Worm (Caenorhabditis elegans) whole organism, L4 larva: ENCODE results near the gene F40H3.3.

Experiments
- F26F4.8 ChIP-seq: fragments of 200-800 bp; sonication (Bioruptor generic); conservative IDR thresholded peaks from 2 replicates; pipeline ENCODE4 v1.3.6; 2022; ENCODE audit warnings: missing genetic modification characterization, missing compliant biosample characterization
- F37D6.2 ChIP-seq: sonication (generic microtip); optimal IDR thresholded peaks from 2 replicates; lab custom pipeline; 2016; ENCODE audit warnings: mild to moderate bottlenecking, missing genetic modification characterization, missing compliant biosample characterization
- F49E8.2 ChIP-seq: sonication (generic microtip); optimal IDR thresholded peaks from 2 replicates; lab custom pipeline; 2016; ENCODE audit warnings: missing compliant biosample characterization, mild to moderate bottlenecking, missing genetic modification characterization, borderline replicate concordance
- R02D3.7 ChIP-seq: fragments of 150-350 bp; sonication (generic microtip); optimal IDR thresholded peaks from 3 replicates; lab custom pipeline; 2014; ENCODE audit warnings: missing biosample characterization, missing genetic modification characterization
- Y5F2A.4 ChIP-seq: fragments of 200-800 bp; sonication (Bioruptor generic); optimal IDR thresholded peaks from 2 replicates; lab custom pipeline; 2018; ENCODE audit warnings: mild to moderate bottlenecking, missing genetic modification characterization, missing compliant biosample characterization
- aha-1 ChIP-seq: fragments of 150-350 bp; peaks from one replicate; lab custom pipeline; 2014; ENCODE audit warnings: missing biosample characterization, missing genetic modification characterization
- ama-1 ChIP-seq: fragments of 150-350 bp; optimal IDR thresholded peaks from 2 replicates; lab custom pipeline; 2014; ENCODE audit warnings: inconsistent platforms, mixed read lengths
- ceh-20 ChIP-seq: fragments of 200-800 bp; sonication (Bioruptor generic); IDR thresholded peaks from 2 replicates; pipeline ENCODE4 v1.3.6; 2022; ENCODE audit warnings: missing genetic modification reagents, missing genetic modification characterization, missing compliant biosample characterization
- ceh-82 ChIP-seq: sonication (generic microtip); optimal IDR thresholded peaks from 2 replicates; lab custom pipeline; 2017; ENCODE audit warnings: missing biosample characterization, missing genetic modification characterization
- ces-1 ChIP-seq: fragments of 150-350 bp; sonication (generic microtip); optimal IDR thresholded peaks from 4 replicates; lab custom pipeline; 2014; ENCODE audit warnings: missing biosample characterization, missing genetic modification reagents, missing genetic modification characterization
- ctbp-1 ChIP-seq: fragments of 200-800 bp; sonication (Bioruptor generic); IDR thresholded peaks from 2 replicates; pipeline ENCODE4 v1.3.6; 2022; ENCODE audit warnings: missing genetic modification reagents, missing genetic modification characterization, missing compliant biosample characterization
- dmd-9 ChIP-seq: fragments of 200-800 bp; sonication (Bioruptor generic); IDR thresholded peaks from 2 replicates; pipeline ENCODE4 v1.3.6; 2022; ENCODE audit warnings: missing genetic modification reagents, missing genetic modification characterization, missing compliant biosample characterization
- dpl-1 ChIP-seq: fragments of 150-350 bp; optimal IDR thresholded peaks from 2 replicates; lab custom pipeline; 2014; ENCODE audit warnings: missing biosample characterization, missing genetic modification reagents, missing genetic modification characterization
- fkh-10 ChIP-seq: fragments of 150-350 bp; optimal IDR thresholded peaks from 2 replicates; lab custom pipeline; 2014; ENCODE audit warnings: missing biosample characterization, missing genetic modification reagents, missing genetic modification characterization
- hmg-1.1 ChIP-seq: fragments of 200-800 bp; sonication (Bioruptor generic); IDR thresholded peaks from 2 replicates; pipeline ENCODE4 v1.3.6; 2022; ENCODE audit warnings: missing genetic modification reagents, missing genetic modification characterization, missing compliant biosample characterization
- jun-1 ChIP-seq: fragments of 150-350 bp; optimal IDR thresholded peaks from 2 replicates; lab custom pipeline; 2014; ENCODE audit warnings: missing biosample characterization, missing genetic modification reagents, missing genetic modification characterization
- lin-29 ChIP-seq: fragments of 200-800 bp; sonication (Bioruptor generic); IDR thresholded peaks from 2 replicates; pipeline ENCODE4 v1.3.6; 2022; ENCODE audit warnings: missing genetic modification reagents, missing genetic modification characterization, missing compliant biosample characterization
- lin-38 ChIP-seq: fragments of 200-800 bp; sonication (Bioruptor generic); IDR thresholded peaks from 2 replicates; pipeline ENCODE4 v1.3.6; 2022; ENCODE audit warnings: missing genetic modification reagents, missing genetic modification characterization, missing compliant biosample characterization
- lin-39 ChIP-seq: fragments of 150-350 bp; optimal IDR thresholded peaks from 2 replicates; lab custom pipeline; 2014; ENCODE audit warnings: missing biosample characterization, missing genetic modification reagents, missing genetic modification characterization
- lsy-2 ChIP-seq, 2 experiments: fragments of 150-350 bp in 1 of 2; sonication (generic microtip) in 1 of 2; optimal IDR thresholded peaks; 2 replicates each; lab custom pipeline; 2014 to 2017; ENCODE audit warnings: missing biosample characterization in 2 of 2, missing genetic modification characterization in 2 of 2
- madf-9 ChIP-seq: fragments of 200-800 bp; sonication (Bioruptor generic); conservative IDR thresholded peaks from 2 replicates; pipeline ENCODE4 v1.3.6; 2022; ENCODE audit warnings: missing genetic modification reagents, missing genetic modification characterization, missing compliant biosample characterization
- mdt-29 ChIP-seq: fragments of 200-800 bp; sonication (Bioruptor generic); IDR thresholded peaks from 2 replicates; pipeline ENCODE4 v1.3.6; 2022; ENCODE audit warnings: missing genetic modification reagents, missing genetic modification characterization, missing compliant biosample characterization
- mep-1 ChIP-seq: fragments of 150-350 bp; sonication (generic microtip); optimal IDR thresholded peaks from 3 replicates; lab custom pipeline; 2014; ENCODE audit warnings: missing biosample characterization, missing genetic modification characterization
- mxl-2 ChIP-seq: fragments of 200-800 bp; sonication (Bioruptor generic); conservative IDR thresholded peaks from 2 replicates; pipeline ENCODE4 v1.3.6; 2022; ENCODE audit warnings: missing genetic modification reagents, missing genetic modification characterization, missing compliant biosample characterization
- nhr-111 ChIP-seq: fragments of 200-800 bp; sonication (Bioruptor generic); optimal IDR thresholded peaks from 2 replicates; lab custom pipeline; 2018; ENCODE audit warnings: mild to moderate bottlenecking, missing genetic modification characterization, missing compliant biosample characterization
- rbr-2 ChIP-seq: sonication (generic microtip); optimal IDR thresholded peaks from 2 replicates; lab custom pipeline; 2016; ENCODE audit warnings: missing genotype, missing genetic modification characterization, missing compliant biosample characterization
- skn-1 ChIP-seq: fragments of 150-350 bp; optimal IDR thresholded peaks from 2 replicates; lab custom pipeline; 2014; ENCODE audit warnings: missing biosample characterization, missing genetic modification characterization
- snpc-4 ChIP-seq: fragments of 150-350 bp; optimal IDR thresholded peaks from 2 replicates; lab custom pipeline; 2014; ENCODE audit warnings: missing biosample characterization, missing genetic modification characterization
- spr-3 ChIP-seq: fragments of 200-800 bp; sonication (Bioruptor generic); optimal IDR thresholded peaks from 2 replicates; lab custom pipeline; 2018; ENCODE audit warnings: mild to moderate bottlenecking, missing genetic modification characterization, missing compliant biosample characterization
- tag-97 ChIP-seq: fragments of 200-800 bp; sonication (Bioruptor generic); IDR thresholded peaks from 2 replicates; pipeline ENCODE4 v1.3.6; 2022; ENCODE audit warnings: missing genetic modification characterization, missing compliant biosample characterization
- tra-1 ChIP-seq: fragments of 200-800 bp; sonication (Bioruptor generic); IDR thresholded peaks from 2 replicates; pipeline ENCODE4 v1.3.6; 2022; ENCODE audit warnings: missing genetic modification reagents, missing genetic modification characterization, missing compliant biosample characterization
- unc-130 ChIP-seq: sonication (generic microtip); optimal IDR thresholded peaks from 2 replicates; lab custom pipeline; 2016; ENCODE audit warnings: missing genetic modification reagents, missing genetic modification characterization, missing compliant biosample characterization
- unc-62 ChIP-seq, 3 experiments: fragments of 150-350 bp in 1 of 3; sonication (generic microtip); optimal IDR thresholded peaks in 2 of 3; peaks in 1 of 3; 1 replicate in 1 of 3; 2 replicates in 2 of 3; lab custom pipeline; 2014 to 2017; ENCODE audit warnings: missing biosample characterization in 3 of 3, missing genetic modification characterization in 3 of 3, missing genetic modification reagents in 3 of 3, missing genotype in 1 of 3
- vab-7 ChIP-seq: fragments of 200-800 bp; sonication (Bioruptor generic); IDR thresholded peaks from 2 replicates; pipeline ENCODE4 v1.3.6; 2022; ENCODE audit warnings: missing genetic modification reagents, missing genetic modification characterization, missing compliant biosample characterization
- zfp-2 ChIP-seq: sonication (generic microtip); optimal IDR thresholded peaks from 2 replicates; lab custom pipeline; 2016; ENCODE audit warnings: mild to moderate bottlenecking, missing genetic modification characterization, missing compliant biosample characterization

F40H3.3 gene

DNA sequence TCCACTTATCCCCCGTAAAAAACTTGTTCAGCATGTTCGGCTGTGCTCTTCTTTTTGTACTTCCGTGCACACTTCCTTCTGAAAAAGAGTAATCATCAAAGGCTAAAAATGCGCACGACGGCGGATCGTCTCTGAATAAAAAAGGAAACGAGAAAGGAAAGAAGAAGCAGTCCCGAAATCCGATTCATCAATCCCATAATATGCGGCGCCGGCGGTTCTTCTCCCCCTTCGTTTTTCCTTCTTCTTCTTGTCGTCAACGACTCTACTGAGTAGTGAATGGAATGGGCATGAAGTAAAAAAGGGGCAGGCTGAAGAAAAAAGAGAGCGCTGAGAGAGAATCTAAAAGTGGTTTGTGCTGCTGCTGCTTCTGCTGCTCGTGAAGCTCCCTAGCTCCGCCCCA, 21.9 kb upstream of the F40H3.3 start:
- TF ChIP-seq fkh-10 (peak; percentile 86), unc-130 (GFP tag; lab: Kevin White, UChicago) (no peak), nhr-111 (GFP tag; lab: Kevin White, UChicago) (no peak), aha-1 (tag; lab: Kevin White, UChicago) (peak; percentile 9), skn-1 (tag; lab: Kevin White, UChicago) (no peak), rbr-2 (tag; lab: Kevin White, UChicago) (peak; percentile 3), jun-1 (tag; lab: Kevin White, UChicago) (no peak), ctbp-1 (GFP tag; lab: Robert Waterston, UW) (peak; percentile 53; the same call in 1 of the 2 replicates), lin-29 (GFP tag; lab: Robert Waterston, UW) (no peak), hmg-1.1 (GFP tag; lab: Robert Waterston, UW) (0 out of 2 replicates have a peak, but pooled peaks have one; percentile 27), lin-39 (tag; lab: Kevin White, UChicago) (no peak), lin-38 (GFP tag; lab: Robert Waterston, UW) (no peak), tag-97 (GFP tag; lab: Robert Waterston, UW) (no peak)

DNA sequence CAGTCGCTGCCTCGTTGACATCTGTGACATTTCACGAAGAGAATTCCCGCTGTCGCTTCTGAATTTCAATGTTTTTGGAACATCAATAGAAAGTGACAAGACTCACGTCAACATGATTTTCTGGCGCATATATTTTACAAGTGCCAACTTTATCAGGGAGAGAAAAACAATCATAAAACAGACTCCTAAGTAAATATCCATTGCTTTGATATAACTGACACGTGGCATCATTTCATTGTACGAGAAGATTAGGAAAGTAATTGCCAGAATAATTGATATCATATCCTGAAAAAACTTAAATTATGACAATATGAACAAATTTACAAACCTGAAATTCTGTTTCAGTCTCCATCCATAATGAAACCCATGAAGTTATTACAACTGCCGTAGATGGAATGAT, 13.2 kb upstream of the F40H3.3 start:
- TF ChIP-seq F49E8.2 (tag; lab: Kevin White, UChicago) (no peak), Y5F2A.4 (GFP tag; lab: Kevin White, UChicago) (no peak), unc-62 (GFP tag; optimal IDR thresholded peaks at IDR 0.05 in 1 of 2; lab: Kevin White, UChicago) (peak in 1 of 2 experiments; percentile 95), unc-62 (tag; optimal IDR thresholded peaks at IDR 0.05; lab: Kevin White, UChicago) (no peak)

DNA sequence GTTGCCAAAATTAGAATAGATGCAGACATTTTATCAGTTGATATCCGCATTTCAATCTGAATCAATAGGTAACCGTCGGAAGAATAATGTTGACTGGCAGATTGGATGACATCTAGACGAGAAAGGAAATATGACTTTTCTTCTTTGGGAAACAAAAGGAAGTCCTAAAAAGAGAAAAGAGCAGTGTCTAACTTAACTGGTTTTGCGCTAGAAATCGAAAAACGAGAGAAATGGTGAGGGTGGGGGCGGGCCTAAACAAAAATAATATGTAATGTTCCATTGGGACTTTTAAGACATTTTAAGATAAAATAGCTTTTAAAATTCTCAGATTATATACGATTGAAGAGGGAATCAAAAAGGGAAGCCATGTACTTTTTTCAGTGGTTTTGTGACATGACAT, 10.3 kb upstream of the F40H3.3 start, which contains the start of gene exp-1:
exp-1 (minus strand) TSS at position 101 of the 400 bp plus-strand sequence.
- no peak for TF ChIP-seq dmd-9
- no peak for TF ChIP-seq F37D6.2 (tag; lab: Kevin White, UChicago)
- no peak for TF ChIP-seq vab-7 (GFP tag; lab: Robert Waterston, UW)
- TF ChIP-seq dpl-1, result no peak
- no peak for TF ChIP-seq mxl-2
- no peak for TF ChIP-seq ceh-82
- no peak for TF ChIP-seq F26F4.8 (GFP tag; lab: Robert Waterston, UW)
- no peak for TF ChIP-seq mdt-29 (GFP tag; lab: Robert Waterston, UW)
- no peak for TF ChIP-seq mep-1 (tag; lab: Kevin White, UChicago)

- TF ChIP-seq ces-1 (GFP tag; lab: Kevin White, UChicago) (peak; percentile 20), tra-1 (GFP tag; lab: Robert Waterston, UW) (no peak), fkh-10 (peak; percentile 15)
Observed at ce11 chrII:6165152-6165551, 6.2 kb upstream of the F40H3.3 start.

ce11 chrII:6168714-6169113, 2.6 kb upstream of the F40H3.3 start:
- TF ChIP-seq ama-1, result no peak
- TF ChIP-seq lsy-2 (tag; optimal IDR thresholded peaks at IDR 0.05; lab: Kevin White, UChicago), result no peak
- TF ChIP-seq madf-9, result no peak
- no peak for TF ChIP-seq spr-3
- no peak for TF ChIP-seq R02D3.7 (tag; lab: Kevin White, UChicago)
- no peak for TF ChIP-seq tag-97 (GFP tag; lab: Robert Waterston, UW)
- no peak for TF ChIP-seq nhr-111 (GFP tag; lab: Kevin White, UChicago)
- no peak for TF ChIP-seq zfp-2
- TF ChIP-seq lin-29 (GFP tag; lab: Robert Waterston, UW), result no peak
- no peak for TF ChIP-seq ceh-20
- no peak for TF ChIP-seq snpc-4 (tag; lab: Kevin White, UChicago)
- TF ChIP-seq, all 104 proteins: peak for 0
